Worm (Caenorhabditis elegans): Measurements from ENCODE around the gene lin-12.

Gene lin-12

DNA sequence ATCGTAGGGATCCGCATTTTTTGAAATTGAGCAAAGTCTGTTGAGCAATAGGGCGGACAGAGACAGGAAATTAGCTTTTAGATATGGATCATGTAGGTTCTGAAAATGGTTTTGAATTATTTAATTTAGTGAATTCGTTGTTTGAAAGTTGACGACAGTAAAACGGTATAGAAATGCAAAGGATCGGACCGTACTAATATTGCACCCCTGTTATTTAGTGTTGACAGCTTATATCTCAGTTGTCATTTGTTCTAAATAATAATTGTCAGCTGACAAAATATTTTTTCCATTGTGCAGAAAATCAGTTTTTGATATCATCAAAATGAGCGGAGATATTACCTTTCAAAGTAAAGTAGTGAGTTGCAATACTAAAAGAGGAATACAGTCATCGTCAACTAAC is at the start of gene lin-12:
lin-12 (minus strand) TSS at position 101 of the 400 bp plus-strand sequence.
- TF ChIP-seq unc-39 (tag; optimal IDR thresholded peaks at IDR 0.05) (no peak), lsy-2 (tag; optimal IDR thresholded peaks at IDR 0.05) (no peak), snpc-4 (tag; optimal IDR thresholded peaks at IDR 0.05) (no peak), dmd-4 (tag; optimal IDR thresholded peaks at IDR 0.05) (no peak), fos-1 (tag; optimal IDR thresholded peaks at IDR 0.05) (no peak), alr-1 (tag; optimal IDR thresholded peaks at IDR 0.05) (no peak), lin-11 (tag; optimal IDR thresholded peaks at IDR 0.05) (no peak), nhr-11 (tag; optimal IDR thresholded peaks at IDR 0.05) (no peak), mab-5 (tag; optimal IDR thresholded peaks at IDR 0.05) (no peak), unc-62 (GFP tag; optimal IDR thresholded peaks at IDR 0.05) (no peak), lin-13 (GFP tag; optimal IDR thresholded peaks at IDR 0.05) (no peak), nhr-21 (tag; optimal IDR thresholded peaks at IDR 0.05) (no peak), peb-1 (tag; optimal IDR thresholded peaks at IDR 0.05) (no peak)

DNA sequence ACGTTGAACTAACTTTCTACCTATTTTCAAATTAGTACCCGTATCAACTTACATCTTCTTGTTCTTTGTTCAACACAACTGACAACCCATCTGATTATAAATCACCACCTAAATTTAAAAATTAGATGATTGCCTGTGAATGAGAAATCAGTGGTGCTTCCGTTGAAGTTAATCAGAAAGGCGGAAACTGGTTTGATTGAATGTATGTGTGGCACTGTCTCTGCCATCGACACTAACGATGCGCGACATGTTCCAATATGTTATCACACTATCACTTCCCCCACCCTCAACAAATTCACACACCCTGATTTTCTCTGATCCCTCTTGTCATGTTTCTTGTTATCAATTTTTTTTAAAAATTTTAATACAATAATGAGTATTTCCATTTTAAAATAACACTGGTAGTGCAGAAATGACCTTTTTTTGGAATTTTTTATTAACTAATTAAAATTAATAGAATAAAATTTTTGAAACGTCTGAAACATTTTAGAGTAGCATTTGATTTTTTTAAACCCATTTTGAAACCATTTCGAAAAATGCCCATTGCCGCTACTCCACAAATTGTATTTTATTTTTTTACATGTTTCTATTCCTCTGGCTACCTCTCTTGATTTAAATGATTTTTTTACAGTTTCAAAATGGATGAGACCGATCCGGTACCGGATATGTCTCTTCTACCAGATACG is 47.8 kb upstream of the lin-12 start, which contains the start of gene ced-11:
ced-11 (plus strand) TSS at position 636 of the 686 bp plus-strand sequence.
- TF ChIP-seq sma-9 (GFP tag; optimal IDR thresholded peaks at IDR 0.05) (peak; percentile 1), sma-9 (tag; optimal IDR thresholded peaks at IDR 0.05) (no peak), aly-2 (tag; optimal IDR thresholded peaks at IDR 0.05) (no peak), sma-3 (GFP tag; optimal IDR thresholded peaks at IDR 0.05) (peak; percentile 7)

DNA sequence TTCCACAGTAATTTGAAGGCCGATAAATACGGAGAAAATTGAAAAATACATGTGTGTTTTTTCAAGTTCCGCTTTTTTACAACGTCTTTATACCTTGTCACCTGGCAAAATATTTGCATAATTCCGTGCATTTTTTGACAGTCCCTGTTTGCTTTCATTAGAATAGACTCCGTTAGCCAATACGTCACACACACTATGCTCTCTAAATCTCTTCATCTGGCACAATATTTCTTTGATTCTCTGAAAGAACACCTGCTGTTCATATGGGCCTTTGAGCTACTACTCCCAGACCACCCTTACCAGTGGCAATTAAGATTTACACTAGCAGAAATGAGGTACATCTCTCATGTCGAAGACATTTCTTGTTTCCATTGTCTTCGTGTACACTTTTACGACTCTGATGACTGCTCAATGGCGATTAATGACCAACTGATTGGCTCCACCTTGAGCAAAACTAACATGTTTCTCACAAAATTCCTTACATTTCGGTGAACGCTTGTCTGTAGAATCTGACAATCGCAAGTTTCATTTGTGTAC is 47.1 kb upstream of the lin-12 start, which contains the start of gene grl-11:
grl-11 (minus strand) TSS at position 51 of the 537 bp plus-strand sequence.
- TF ChIP-seq crh-2 (tag; optimal IDR thresholded peaks at IDR 0.05) (no peak), ZK546.5 (tag; optimal IDR thresholded peaks at IDR 0.05) (no peak), C34F6.9 (tag; optimal IDR thresholded peaks at IDR 0.05) (no peak), snpc-4 (tag; optimal IDR thresholded peaks at IDR 0.05) (no peak), fos-1 (tag; optimal IDR thresholded peaks at IDR 0.05) (no peak), nhr-6 (tag; optimal IDR thresholded peaks at IDR 0.05) (no peak), ceh-16 (tag; optimal IDR thresholded peaks at IDR 0.05) (no peak), skn-1 (tag; optimal IDR thresholded peaks at IDR 0.05) (no peak), dmd-4 (tag; optimal IDR thresholded peaks at IDR 0.05) (no peak), lin-13 (GFP tag; optimal IDR thresholded peaks at IDR 0.05) (no peak), mdl-1 (tag; optimal IDR thresholded peaks at IDR 0.05) (no peak), zag-1 (tag; optimal IDR thresholded peaks at IDR 0.05) (no peak), ztf-1 (GFP tag; conservative IDR thresholded peaks at IDR 0.05) (no peak), lsy-2 (tag; optimal IDR thresholded peaks at IDR 0.05) (no peak), sma-3 (GFP tag; optimal IDR thresholded peaks at IDR 0.05) (no peak), unc-62 (GFP tag; optimal IDR thresholded peaks at IDR 0.05) (no peak)

DNA sequence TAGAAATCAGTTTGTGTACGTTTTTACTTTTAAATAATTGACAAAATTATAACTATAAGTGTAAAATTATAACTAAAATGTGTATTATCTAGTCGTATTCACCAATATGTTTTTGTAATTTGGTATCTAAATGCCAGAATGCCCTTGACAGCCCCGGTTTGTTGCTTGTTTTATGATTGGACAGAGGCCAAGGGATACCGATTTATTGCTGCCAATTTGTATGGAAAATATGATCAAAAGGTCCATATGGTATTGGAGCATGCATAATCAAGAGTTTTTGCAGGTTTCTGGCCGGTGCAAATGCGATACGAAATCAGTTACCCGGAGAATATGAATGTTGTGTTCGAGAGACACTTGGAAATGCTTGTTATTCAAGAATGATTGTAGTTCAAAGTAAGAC is 44.5 kb upstream of the lin-12 start:
- TF ChIP-seq skn-1 (tag; optimal IDR thresholded peaks at IDR 0.05) = no peak
- TF ChIP-seq mab-5 (tag; optimal IDR thresholded peaks at IDR 0.05) = no peak
- TF ChIP-seq ceh-16 (tag; optimal IDR thresholded peaks at IDR 0.05) = no peak
- no peak for TF ChIP-seq nhr-77 (tag; optimal IDR thresholded peaks at IDR 0.05)
- TF ChIP-seq alr-1 (tag; optimal IDR thresholded peaks at IDR 0.05) = no peak
- TF ChIP-seq R02D3.7 (tag; optimal IDR thresholded peaks at IDR 0.05) = no peak
- TF ChIP-seq crh-2 (tag; optimal IDR thresholded peaks at IDR 0.05) = no peak
- TF ChIP-seq unc-39 (tag; optimal IDR thresholded peaks at IDR 0.05) = no peak
- no peak for TF ChIP-seq unc-55 (GFP tag; optimal IDR thresholded peaks at IDR 0.05)

DNA sequence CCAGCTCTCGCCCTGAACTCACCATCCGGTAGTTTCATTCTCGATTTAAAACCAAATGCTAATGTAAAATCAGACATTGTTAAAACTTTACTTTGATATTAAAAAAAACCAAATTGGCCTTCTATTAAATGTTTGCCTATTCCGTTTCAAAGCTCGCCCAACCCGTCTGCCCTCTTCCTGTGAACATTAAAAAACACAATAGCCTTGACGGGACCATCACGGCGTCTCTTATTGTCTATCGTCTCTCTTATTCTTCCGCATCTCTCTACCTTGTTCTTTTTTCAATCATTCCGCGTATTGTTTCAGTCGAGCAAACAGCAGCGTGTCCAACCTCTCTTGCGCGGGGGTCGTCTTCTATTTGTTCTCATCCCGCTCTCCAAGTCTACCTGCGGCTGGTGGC is 43.4 kb upstream of the lin-12 start, which contains the start of gene ZK512.1:
ZK512.1 (plus strand) TSS at position 301 of the 400 bp plus-strand sequence.
- no peak for TF ChIP-seq crh-2 (tag; optimal IDR thresholded peaks at IDR 0.05)
- TF ChIP-seq gmeb-1 (tag; optimal IDR thresholded peaks at IDR 0.05) = no peak
- TF ChIP-seq peb-1 (tag; optimal IDR thresholded peaks at IDR 0.05) = no peak
- no peak for TF ChIP-seq fos-1 (tag; optimal IDR thresholded peaks at IDR 0.05)
- TF ChIP-seq lsy-2 (tag; optimal IDR thresholded peaks at IDR 0.05) = no peak
- TF ChIP-seq sma-3 (GFP tag; optimal IDR thresholded peaks at IDR 0.05) = no peak
- TF ChIP-seq snpc-4 (tag; optimal IDR thresholded peaks at IDR 0.05) = no peak
- no peak for TF ChIP-seq unc-55 (GFP tag; optimal IDR thresholded peaks at IDR 0.05)

ce11 chrIII:9114076-9114475 is 42.8 kb upstream of the lin-12 start:
- TF ChIP-seq skn-1 (tag; optimal IDR thresholded peaks at IDR 0.05) = no peak
- TF ChIP-seq crh-2 (tag; optimal IDR thresholded peaks at IDR 0.05) = no peak
- no peak for TF ChIP-seq ceh-16 (tag; optimal IDR thresholded peaks at IDR 0.05)
- no peak for TF ChIP-seq dmd-4 (tag; optimal IDR thresholded peaks at IDR 0.05)
- TF ChIP-seq alr-1 (tag; optimal IDR thresholded peaks at IDR 0.05) = no peak
- TF ChIP-seq ztf-11 (tag; optimal IDR thresholded peaks at IDR 0.05) = no peak
- no peak for TF ChIP-seq snpc-4 (tag; optimal IDR thresholded peaks at IDR 0.05)
- TF ChIP-seq ama-1 (optimal IDR thresholded peaks at IDR 0.05) = no peak
- TF ChIP-seq elt-3 (tag; optimal IDR thresholded peaks at IDR 0.05) = no peak
- TF ChIP-seq Y55F3AM.14 (GFP tag; optimal IDR thresholded peaks at IDR 0.05) = no peak
- no peak for TF ChIP-seq peb-1 (tag; optimal IDR thresholded peaks at IDR 0.05)
- TF ChIP-seq R02D3.7 (tag; optimal IDR thresholded peaks at IDR 0.05) = no peak
- no peak for TF ChIP-seq nhr-11 (tag; optimal IDR thresholded peaks at IDR 0.05)
- TF ChIP-seq nhr-12 (tag; optimal IDR thresholded peaks at IDR 0.05) = no peak
- no peak for TF ChIP-seq mdl-1 (tag; optimal IDR thresholded peaks at IDR 0.05)
